1 fruit fly cellular context compared by ENCODE assay signal in the genomic region with DNA sequence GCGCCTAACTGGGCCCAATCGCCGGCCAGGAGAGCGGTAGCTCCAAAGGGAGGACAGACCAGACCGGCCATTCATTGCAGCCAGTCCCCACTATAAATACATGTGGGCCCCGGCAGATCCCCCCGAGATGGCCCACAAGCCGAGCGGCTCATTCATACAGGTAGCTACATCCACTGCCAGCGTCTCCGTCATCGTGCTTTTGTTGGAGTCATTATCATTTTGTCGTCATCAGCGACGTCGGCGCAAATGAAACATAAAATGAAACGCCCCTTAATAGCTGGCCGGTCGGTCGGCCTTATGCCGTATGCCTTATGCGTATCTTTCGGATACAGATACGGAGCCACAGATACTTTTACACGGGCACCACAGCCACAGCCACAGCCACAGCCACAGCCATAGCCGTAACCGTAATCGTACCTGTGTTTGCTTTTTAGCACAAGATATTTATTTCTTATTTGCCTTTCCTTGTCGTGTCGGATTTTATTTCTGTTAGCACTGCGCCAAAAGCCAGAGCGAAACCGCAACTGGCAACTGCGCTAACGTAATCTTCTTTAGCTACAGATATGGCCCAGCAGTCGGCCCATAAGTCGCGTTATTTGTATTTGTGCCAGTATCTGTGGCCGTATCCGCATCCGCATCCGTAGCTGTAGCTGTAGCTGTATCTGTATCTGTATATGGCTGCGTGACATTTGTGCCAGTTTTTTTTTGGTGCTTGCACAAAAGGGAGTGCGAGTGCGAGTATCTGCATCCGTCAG.
TF ChIP-seq lines count a peak whose summit lies in the region.

No protein-coding gene starts in this region.

TF ChIP-seq in whole organism, embryonic, 481 proteins besides CTCF, POLR2A, EP300 and RAD21 (continued from another document and continues in another):
- TF ChIP-seq D19A (tag; optimal IDR thresholded peaks at IDR 0.05; lab: Kevin White, UChicago) (no peak), ERR (GFP tag; optimal IDR thresholded peaks at IDR 0.05; lab: Kevin White, UChicago) (peak; percentile 58), NC2β (GFP tag; optimal IDR thresholded peaks at IDR 0.05; lab: Kevin White, UChicago) (peak; percentile 41), Nf-YC (tag; optimal IDR thresholded peaks at IDR 0.05; lab: Kevin White, UChicago) (peak; percentile 48), p53 (GFP tag; optimal IDR thresholded peaks at IDR 0.05; lab: Kevin White, UChicago) (peak; percentile 15), CG32772 (GFP tag; IDR thresholded peaks at IDR 0.05; lab: Robert Waterston, UW) (0 out of 2 replicates have a peak, but pooled peaks have one; percentile 12), Poxn (GFP tag; IDR thresholded peaks at IDR 0.05; lab: Robert Waterston, UW) (no peak), scrt (GFP tag; optimal IDR thresholded peaks at IDR 0.05; lab: Kevin White, UChicago) (peak; percentile 58), CG12769 (tag; optimal IDR thresholded peaks at IDR 0.05; lab: Kevin White, UChicago) (peak; percentile 80), CG16863 (GFP tag; optimal IDR thresholded peaks at IDR 0.05; lab: Kevin White, UChicago) (peak; percentile 55), CG8290 (GFP tag; optimal IDR thresholded peaks at IDR 0.05; lab: Kevin White, UChicago) (peak; percentile 8), CG8290 (tag; optimal IDR thresholded peaks at IDR 0.05; lab: Kevin White, UChicago) (peak in 1 of 2 experiments; percentile 91), CG8388 (GFP tag; optimal IDR thresholded peaks at IDR 0.05; lab: Kevin White, UChicago) (no peak), dati (GFP tag; IDR thresholded peaks at IDR 0.05; lab: Robert Waterston, UW) (no peak), CG18476 (GFP tag; optimal IDR thresholded peaks at IDR 0.05; lab: Kevin White, UChicago) (peak; percentile 10), gcm (GFP tag; optimal IDR thresholded peaks at IDR 0.05; lab: Kevin White, UChicago) (peak; percentile 57), gcm2 (GFP tag; optimal IDR thresholded peaks at IDR 0.05; lab: Kevin White, UChicago) (peak; percentile 65), Deaf1 (tag; optimal IDR thresholded peaks at IDR 0.05; lab: Kevin White, UChicago) (peak; percentile 38), CG4854 (GFP tag; optimal IDR thresholded peaks at IDR 0.05; lab: Kevin White, UChicago) (peak; percentile 24), tll (GFP tag; optimal IDR thresholded peaks at IDR 0.05; lab: Kevin White, UChicago) (peak in 1 of 2 experiments; percentile 88), CG14014 (GFP tag; IDR thresholded peaks at IDR 0.05; lab: Robert Waterston, UW) (peak; percentile 81; the same call in 1 of the 2 replicates), cwo (GFP tag; optimal IDR thresholded peaks at IDR 0.05; lab: Kevin White, UChicago) (peak; percentile 77), E2f2 (GFP tag; IDR thresholded peaks at IDR 0.05; lab: Robert Waterston, UW) (peak; percentile 51), Oaz (GFP tag; IDR thresholded peaks at IDR 0.05; lab: Robert Waterston, UW) (no peak), CG18764 (GFP tag; optimal IDR thresholded peaks at IDR 0.05; lab: Kevin White, UChicago) (peak; percentile 31), Spps (tag; optimal IDR thresholded peaks at IDR 0.05; lab: Kevin White, UChicago) (no peak), hkb (optimal IDR thresholded peaks at IDR 0.05; lab: Kevin White, UChicago) (no peak), hkb (GFP tag; IDR thresholded peaks at IDR 0.05; lab: Robert Waterston, UW) (peak; percentile 79), pfk (GFP tag; optimal IDR thresholded peaks at IDR 0.05; lab: Kevin White, UChicago) (peak; percentile 32), CG6854 (GFP tag; optimal IDR thresholded peaks at IDR 0.05; lab: Kevin White, UChicago) (peak; percentile 77), ATbp (GFP tag; optimal IDR thresholded peaks at IDR 0.05; lab: Kevin White, UChicago) (peak; percentile 77), tin (GFP tag; optimal IDR thresholded peaks at IDR 0.05; lab: Kevin White, UChicago) (no peak), wek (GFP tag; optimal IDR thresholded peaks at IDR 0.05; lab: Kevin White, UChicago) (peak; percentile 76), BEAF-32 (GFP tag; optimal IDR thresholded peaks at IDR 0.05; lab: Kevin White, UChicago) (no peak), YL-1 (GFP tag; optimal IDR thresholded peaks at IDR 0.05; lab: Kevin White, UChicago) (peak; percentile 33), B-H1 (GFP tag; IDR thresholded peaks at IDR 0.05; lab: Robert Waterston, UW) (peak; percentile 30; the same call in 1 of the 3 replicates), jing (GFP tag; optimal IDR thresholded peaks at IDR 0.05; lab: Kevin White, UChicago) (no peak), Meics (GFP tag; optimal IDR thresholded peaks at IDR 0.05; lab: Kevin White, UChicago) (peak; percentile 79), CG18262 (tag; optimal IDR thresholded peaks at IDR 0.05; lab: Kevin White, UChicago) (peak; percentile 34), lilli (GFP tag; optimal IDR thresholded peaks at IDR 0.05; lab: Kevin White, UChicago) (peak; percentile 35), slbo (GFP tag; IDR thresholded peaks at IDR 0.05; lab: Robert Waterston, UW) (0 out of 2 replicates have a peak, but pooled peaks have one; percentile 8), gsb (GFP tag; IDR thresholded peaks at IDR 0.05; lab: Robert Waterston, UW) (peak; percentile 42; the same call in 1 of the 2 replicates), ci (GFP tag; IDR thresholded peaks at IDR 0.05; lab: Robert Waterston, UW) (peak; percentile 63), sd (tag; optimal IDR thresholded peaks at IDR 0.05; lab: Kevin White, UChicago) (peak; percentile 75), CG4820 (GFP tag; optimal IDR thresholded peaks at IDR 0.05; lab: Kevin White, UChicago) (peak; percentile 16), CG17829 (tag; optimal IDR thresholded peaks at IDR 0.05; lab: Kevin White, UChicago) (peak; percentile 7), CG10654 (GFP tag; optimal IDR thresholded peaks at IDR 0.05; lab: Kevin White, UChicago) (peak; percentile 8), tap (tag; optimal IDR thresholded peaks at IDR 0.05; lab: Kevin White, UChicago) (peak; percentile 8), CG15696 (tag; optimal IDR thresholded peaks at IDR 0.05; lab: Kevin White, UChicago) (peak; percentile 11), lmd (GFP tag; IDR thresholded peaks at IDR 0.05; lab: Robert Waterston, UW) (no peak), Dad (GFP tag; optimal IDR thresholded peaks at IDR 0.05; lab: Kevin White, UChicago) (peak; percentile 12), eyg (GFP tag; optimal IDR thresholded peaks at IDR 0.05; lab: Kevin White, UChicago) (peak; percentile 44), CG17802 (tag; optimal IDR thresholded peaks at IDR 0.05; lab: Kevin White, UChicago) (no peak), tna (GFP tag; IDR thresholded peaks at IDR 0.05; lab: Robert Waterston, UW; ENCODE audit: partially characterized antibody) (no peak), CG4730 (GFP tag; IDR thresholded peaks at IDR 0.05; lab: Robert Waterston, UW) (no peak), lab (GFP tag; optimal IDR thresholded peaks at IDR 0.05; lab: Kevin White, UChicago) (peak; percentile 87), CG9437 (GFP tag; optimal IDR thresholded peaks at IDR 0.05; lab: Kevin White, UChicago) (peak; percentile 45), CG1647 (GFP tag; optimal IDR thresholded peaks at IDR 0.05; lab: Kevin White, UChicago) (peak; percentile 16), CG3726 (GFP tag; IDR thresholded peaks at IDR 0.05; lab: Robert Waterston, UW) (peak; percentile 25; the same call in 1 of the 3 replicates), CG7271 (tag; optimal IDR thresholded peaks at IDR 0.05; lab: Kevin White, UChicago) (peak; percentile 77), C15 (GFP tag; IDR thresholded peaks at IDR 0.05; lab: Robert Waterston, UW) (0 out of 3 replicates have a peak, but pooled peaks have one; percentile 26), D (optimal IDR thresholded peaks at IDR 0.05; lab: Kevin White, UChicago) (no peak), D (GFP tag; optimal IDR thresholded peaks at IDR 0.05; lab: Kevin White, UChicago) (peak; percentile 26), CG7928 (GFP tag; optimal IDR thresholded peaks at IDR 0.05; lab: Kevin White, UChicago) (peak; percentile 53), vvl (GFP tag; IDR thresholded peaks at IDR 0.05; lab: Robert Waterston, UW) (peak; percentile 43; the same call in 1 of the 2 replicates), CG1233 (GFP tag; optimal IDR thresholded peaks at IDR 0.05; lab: Kevin White, UChicago) (peak; percentile 72), CG7786 (GFP tag; optimal IDR thresholded peaks at IDR 0.05; lab: Kevin White, UChicago) (peak; percentile 53), Sry-δ (GFP tag; optimal IDR thresholded peaks at IDR 0.05; lab: Kevin White, UChicago) (no peak), amos (GFP tag; IDR thresholded peaks at IDR 0.05; lab: Robert Waterston, UW; ENCODE audit: partially characterized antibody) (no peak), HHEX (GFP tag; optimal IDR thresholded peaks at IDR 0.05; lab: Kevin White, UChicago) (peak; percentile 80), Xrp1 (GFP tag; IDR thresholded peaks at IDR 0.05; lab: Robert Waterston, UW) (peak; percentile 65), CG13296 (GFP tag; optimal IDR thresholded peaks at IDR 0.05; lab: Kevin White, UChicago) (peak; percentile 90), CG11398 (GFP tag; optimal IDR thresholded peaks at IDR 0.05; lab: Kevin White, UChicago) (peak; percentile 77), CG2116 (GFP tag; optimal IDR thresholded peaks at IDR 0.05; lab: Kevin White, UChicago) (peak; percentile 42), chm (GFP tag; IDR thresholded peaks at IDR 0.05; lab: Robert Waterston, UW) (peak; percentile 63), ab (GFP tag; optimal IDR thresholded peaks at IDR 0.05; lab: Kevin White, UChicago) (peak; percentile 12), Sin3A (optimal IDR thresholded peaks at IDR 0.05; lab: Kevin White, UChicago) (no peak), ham (GFP tag; IDR thresholded peaks at IDR 0.05; lab: Robert Waterston, UW) (no peak), CG9727 (GFP tag; optimal IDR thresholded peaks at IDR 0.05; lab: Kevin White, UChicago) (peak; percentile 75), Vsx1 (GFP tag; optimal IDR thresholded peaks at IDR 0.05; lab: Kevin White, UChicago) (peak; percentile 53), CG17359 (tag; optimal IDR thresholded peaks at IDR 0.05; lab: Kevin White, UChicago) (peak; percentile 68), B-H2 (GFP tag; optimal IDR thresholded peaks at IDR 0.05; lab: Kevin White, UChicago) (peak; percentile 53), CG10366 (GFP tag; IDR thresholded peaks at IDR 0.05; lab: Robert Waterston, UW) (peak; percentile 14; the same call in 1 of the 2 replicates), CG15073 (GFP tag; optimal IDR thresholded peaks at IDR 0.05; lab: Kevin White, UChicago) (no peak), pho (GFP tag; optimal IDR thresholded peaks at IDR 0.05; lab: Kevin White, UChicago) (peak; percentile 69), ewg (GFP tag; optimal IDR thresholded peaks at IDR 0.05; lab: Kevin White, UChicago) (peak; percentile 2), zfh2 (GFP tag; optimal IDR thresholded peaks at IDR 0.05; lab: Kevin White, UChicago) (no peak), dm (GFP tag; optimal IDR thresholded peaks at IDR 0.05; lab: Kevin White, UChicago) (peak; percentile 10), CG4282 (GFP tag; optimal IDR thresholded peaks at IDR 0.05; lab: Kevin White, UChicago) (peak; percentile 5), CG1603 (tag; optimal IDR thresholded peaks at IDR 0.05; lab: Kevin White, UChicago) (peak; percentile 42), CG9797 (GFP tag; optimal IDR thresholded peaks at IDR 0.05; lab: Kevin White, UChicago) (no peak), CG3163 (GFP tag; optimal IDR thresholded peaks at IDR 0.05; lab: Kevin White, UChicago) (peak; percentile 29), NfI (GFP tag; optimal IDR thresholded peaks at IDR 0.05; lab: Kevin White, UChicago) (peak; percentile 14), wor (GFP tag; IDR thresholded peaks at IDR 0.05; lab: Robert Waterston, UW) (no peak), Asciz (GFP tag; optimal IDR thresholded peaks at IDR 0.05; lab: Kevin White, UChicago) (peak; percentile 68), PHDP (tag; optimal IDR thresholded peaks at IDR 0.05; lab: Kevin White, UChicago) (peak; percentile 74), CG3847 (GFP tag; IDR thresholded peaks at IDR 0.05; lab: Robert Waterston, UW) (0 out of 2 replicates have a peak, but pooled peaks have one; percentile 28), CG5953 (GFP tag; IDR thresholded peaks at IDR 0.05; lab: Robert Waterston, UW) (no peak), Drgx (GFP tag; IDR thresholded peaks at IDR 0.05; lab: Robert Waterston, UW) (no peak), stc (GFP tag; IDR thresholded peaks at IDR 0.05; lab: Robert Waterston, UW) (peak; percentile 54; the same call in 1 of the 2 replicates), sens (GFP tag; lab: Kevin White, UChicago) (peak; percentile 92), pan (optimal IDR thresholded peaks at IDR 0.05; lab: Kevin White, UChicago) (no peak), pan (GFP tag; optimal IDR thresholded peaks at IDR 0.05 in 1 of 2, IDR thresholded peaks at IDR 0.05 in 1 of 2) (peak in 1 of 2 experiments; percentile 20), CG10147 (GFP tag; optimal IDR thresholded peaks at IDR 0.05; lab: Kevin White, UChicago) (peak; percentile 62), crol (GFP tag; IDR thresholded peaks at IDR 0.05; lab: Robert Waterston, UW) (peak; percentile 93), CG11093 (GFP tag; IDR thresholded peaks at IDR 0.05; lab: Robert Waterston, UW) (no peak), bowl (GFP tag; IDR thresholded peaks at IDR 0.05; lab: Robert Waterston, UW) (no peak), Side (GFP tag; optimal IDR thresholded peaks at IDR 0.05; lab: Kevin White, UChicago) (peak; percentile 73), CG12299 (tag; optimal IDR thresholded peaks at IDR 0.05; lab: Kevin White, UChicago) (peak; percentile 36), Hmr (GFP tag; optimal IDR thresholded peaks at IDR 0.05; lab: Kevin White, UChicago) (peak; percentile 85), Hmx (GFP tag; optimal IDR thresholded peaks at IDR 0.05; lab: Kevin White, UChicago) (no peak), CG31441 (GFP tag; IDR thresholded peaks at IDR 0.05; lab: Robert Waterston, UW) (peak; percentile 50; the same call in 1 of the 2 replicates), CG17912 (GFP tag; optimal IDR thresholded peaks at IDR 0.05; lab: Kevin White, UChicago) (peak; percentile 77), CG43689 (GFP tag; IDR thresholded peaks at IDR 0.05; lab: Robert Waterston, UW) (peak; percentile 54; the same call in 1 of the 2 replicates), CG10462 (GFP tag; optimal IDR thresholded peaks at IDR 0.05; lab: Kevin White, UChicago) (no peak), CG12236 (GFP tag; optimal IDR thresholded peaks at IDR 0.05; lab: Kevin White, UChicago) (peak; percentile 29), CG3995 (GFP tag; optimal IDR thresholded peaks at IDR 0.05; lab: Kevin White, UChicago) (peak; percentile 17), CG10543 (GFP tag; optimal IDR thresholded peaks at IDR 0.05; lab: Kevin White, UChicago) (peak; percentile 95), E2f1 (GFP tag; IDR thresholded peaks at IDR 0.05; lab: Robert Waterston, UW) (peak; percentile 46; the same call in 1 of the 2 replicates), psq (GFP tag; optimal IDR thresholded peaks at IDR 0.05; lab: Kevin White, UChicago) (peak; percentile 10), CG17328 (GFP tag; IDR thresholded peaks at IDR 0.05; lab: Robert Waterston, UW) (peak; percentile 24; the same call in 1 of the 2 replicates)
